Worm (Caenorhabditis elegans): Measurements from ENCODE around the gene F08D12.12.

ce11 chrII:2736156-2736728 lies 50.6 kb downstream of the F08D12.12 start, which contains the start of gene T05A8.8:
- no peak for TF ChIP-seq mab-5 (tag; optimal IDR thresholded peaks at IDR 0.05)
- TF ChIP-seq unc-62 (GFP tag; optimal IDR thresholded peaks at IDR 0.05), result no peak
- no peak for TF ChIP-seq blmp-1 (tag; optimal IDR thresholded peaks at IDR 0.05)
- TF ChIP-seq nhr-237 (tag; optimal IDR thresholded peaks at IDR 0.05), result no peak
- TF ChIP-seq elt-3 (tag; optimal IDR thresholded peaks at IDR 0.05), result no peak
- TF ChIP-seq hlh-1 (tag; optimal IDR thresholded peaks at IDR 0.05), result no peak
